Fruit fly (Drosophila melanogaster): ENCODE data around the gene Neurl4.

- no peak for TF ChIP-seq CG7045 (GFP tag; optimal IDR thresholded peaks at IDR 0.05)
- TF ChIP-seq Mnt (GFP tag; optimal IDR thresholded peaks at IDR 0.05), result peak; percentile 94
- no peak for TF ChIP-seq Clk (GFP tag; optimal IDR thresholded peaks at IDR 0.05)
- TF ChIP-seq CG7101 (tag; optimal IDR thresholded peaks at IDR 0.05), result peak; percentile 48
- peak; percentile 96 for TF ChIP-seq kay (GFP tag; ENCODE audit: borderline replicate concordance)
- TF ChIP-seq cnc (optimal IDR thresholded peaks at IDR 0.05), result no peak
- TF ChIP-seq Crg-1 (GFP tag; optimal IDR thresholded peaks at IDR 0.05), result peak; percentile 43
- no peak for TF ChIP-seq toe (GFP tag; optimal IDR thresholded peaks at IDR 0.05)
- TF ChIP-seq CG1620 (GFP tag; optimal IDR thresholded peaks at IDR 0.05), result peak; percentile 43
- TF ChIP-seq tj (GFP tag; optimal IDR thresholded peaks at IDR 0.05), result peak; percentile 48
- TF ChIP-seq CG12768 (GFP tag; optimal IDR thresholded peaks at IDR 0.05), result peak; percentile 36
- peak; percentile 65 for TF ChIP-seq CG33017 (tag; optimal IDR thresholded peaks at IDR 0.05)
- TF ChIP-seq bab1 (GFP tag; optimal IDR thresholded peaks at IDR 0.05), result peak; percentile 64
- peak; percentile 14 for TF ChIP-seq pad (GFP tag; optimal IDR thresholded peaks at IDR 0.05)
Observed at dm6 chr3L:14036867-14037313, 12.8 kb downstream of the Neurl4 start, which contains the start of gene Hsp110.

Measured in whole organism, adult.